Worm (Caenorhabditis elegans) whole organism, L4 larva: ENCODE data around the gene rbm-7.

Experiments used
- D1046.2 ChIP-seq: fragments of 200-800 bp; sonication (Bioruptor generic); IDR thresholded peaks from 2 replicates; pipeline ENCODE4 v1.3.6; 2022; ENCODE audit warnings: missing genetic modification characterization, missing compliant biosample characterization
- F49E8.2 ChIP-seq: sonication (generic microtip); optimal IDR thresholded peaks from 2 replicates; lab custom pipeline; 2016; ENCODE audit warnings: missing compliant biosample characterization, mild to moderate bottlenecking, missing genetic modification characterization, borderline replicate concordance
- T26A8.4 ChIP-seq: fragments of 200-800 bp; sonication (Bioruptor generic); IDR thresholded peaks from 2 replicates; pipeline ENCODE4 v1.3.6; 2022; ENCODE audit warnings: missing genetic modification characterization, missing compliant biosample characterization
- Y105C5A.15 ChIP-seq: fragments of 200-800 bp; sonication (Bioruptor generic); IDR thresholded peaks from 2 replicates; pipeline ENCODE4 v1.3.6; 2022; ENCODE audit warnings: missing genetic modification characterization, missing compliant biosample characterization
- Y48G9A.11 ChIP-seq: fragments of 200-800 bp; sonication (Bioruptor generic); IDR thresholded peaks from 2 replicates; pipeline ENCODE4 v1.3.6; 2022; ENCODE audit warnings: missing genetic modification reagents, missing genetic modification characterization, missing compliant biosample characterization
- ZK546.5 ChIP-seq, 2 experiments: sonication (generic microtip); optimal IDR thresholded peaks; 2 replicates each; lab custom pipeline; 2017; ENCODE audit warnings: missing biosample characterization in 2 of 2, missing genetic modification characterization in 2 of 2
- aha-1 ChIP-seq: fragments of 150-350 bp; peaks from one replicate; lab custom pipeline; 2014; ENCODE audit warnings: missing biosample characterization, missing genetic modification characterization
- aly-2 ChIP-seq: sonication (generic microtip); optimal IDR thresholded peaks from 2 replicates; lab custom pipeline; 2018; ENCODE audit warnings: missing biosample characterization, missing genetic modification characterization
- ama-1 ChIP-seq: fragments of 150-350 bp; optimal IDR thresholded peaks from 2 replicates; lab custom pipeline; 2014; ENCODE audit warnings: inconsistent platforms, mixed read lengths
- ceh-44 ChIP-seq: fragments of 200-800 bp; sonication (Bioruptor generic); IDR thresholded peaks from 2 replicates; pipeline ENCODE4 v1.3.6; 2022; ENCODE audit warnings: missing genetic modification reagents, missing genetic modification characterization, missing compliant biosample characterization
- ceh-82 ChIP-seq: sonication (generic microtip); optimal IDR thresholded peaks from 2 replicates; lab custom pipeline; 2017; ENCODE audit warnings: missing biosample characterization, missing genetic modification characterization
- ces-1 ChIP-seq: fragments of 150-350 bp; sonication (generic microtip); optimal IDR thresholded peaks from 4 replicates; lab custom pipeline; 2014; ENCODE audit warnings: missing biosample characterization, missing genetic modification reagents, missing genetic modification characterization
- daf-12 ChIP-seq: fragments of 150-350 bp; optimal IDR thresholded peaks from 2 replicates; lab custom pipeline; 2014; ENCODE audit warnings: missing biosample characterization, missing genetic modification reagents, missing genetic modification characterization
- daf-19 ChIP-seq: fragments of 200-800 bp; sonication (Bioruptor generic); conservative IDR thresholded peaks from 2 replicates; pipeline ENCODE4 v1.3.6; 2022; ENCODE audit warnings: missing genetic modification characterization, missing compliant biosample characterization
- dmd-9 ChIP-seq: fragments of 200-800 bp; sonication (Bioruptor generic); IDR thresholded peaks from 2 replicates; pipeline ENCODE4 v1.3.6; 2022; ENCODE audit warnings: missing genetic modification reagents, missing genetic modification characterization, missing compliant biosample characterization
- dve-1 ChIP-seq: sonication (generic microtip); optimal IDR thresholded peaks from 2 replicates; lab custom pipeline; 2017; ENCODE audit warnings: antibody characterized with exemption, mild to moderate bottlenecking, missing genetic modification characterization, missing compliant biosample characterization; ENCODE audit not compliant: insufficient read depth
- fos-1 ChIP-seq: fragments of 150-350 bp; optimal IDR thresholded peaks from 2 replicates; lab custom pipeline; 2014; ENCODE audit warnings: missing biosample characterization, missing genetic modification characterization
- lin-15B ChIP-seq: fragments of 150-350 bp; sonication (generic microtip); optimal IDR thresholded peaks from 3 replicates; lab custom pipeline; 2014; ENCODE audit warnings: missing biosample characterization, missing genetic modification characterization
- lin-38 ChIP-seq: fragments of 200-800 bp; sonication (Bioruptor generic); IDR thresholded peaks from 2 replicates; pipeline ENCODE4 v1.3.6; 2022; ENCODE audit warnings: missing genetic modification reagents, missing genetic modification characterization, missing compliant biosample characterization
- lir-3 ChIP-seq: sonication (generic microtip); optimal IDR thresholded peaks from 2 replicates; lab custom pipeline; 2016; ENCODE audit warnings: mild to moderate bottlenecking, missing genetic modification characterization, missing compliant biosample characterization
- lsy-2 ChIP-seq, 2 experiments: fragments of 150-350 bp in 1 of 2; sonication (generic microtip) in 1 of 2; optimal IDR thresholded peaks; 2 replicates each; lab custom pipeline; 2014 to 2017; ENCODE audit warnings: missing biosample characterization in 2 of 2, missing genetic modification characterization in 2 of 2
- madf-9 ChIP-seq: fragments of 200-800 bp; sonication (Bioruptor generic); conservative IDR thresholded peaks from 2 replicates; pipeline ENCODE4 v1.3.6; 2022; ENCODE audit warnings: missing genetic modification reagents, missing genetic modification characterization, missing compliant biosample characterization
- mdl-1 ChIP-seq, 2 experiments: fragments of 150-350 bp in 1 of 2; sonication (generic microtip) in 1 of 2; optimal IDR thresholded peaks; 2 replicates each; lab custom pipeline; 2014 to 2017; ENCODE audit warnings: missing biosample characterization in 2 of 2, missing genetic modification characterization in 2 of 2
- mdt-29 ChIP-seq: fragments of 200-800 bp; sonication (Bioruptor generic); IDR thresholded peaks from 2 replicates; pipeline ENCODE4 v1.3.6; 2022; ENCODE audit warnings: missing genetic modification reagents, missing genetic modification characterization, missing compliant biosample characterization
- mep-1 ChIP-seq: fragments of 150-350 bp; sonication (generic microtip); optimal IDR thresholded peaks from 3 replicates; lab custom pipeline; 2014; ENCODE audit warnings: missing biosample characterization, missing genetic modification characterization
- nhr-10 ChIP-seq: fragments of 150-350 bp; optimal IDR thresholded peaks from 2 replicates; lab custom pipeline; 2014; ENCODE audit warnings: missing biosample characterization, missing genetic modification characterization
- nhr-41 ChIP-seq: fragments of 200-800 bp; sonication (Bioruptor generic); IDR thresholded peaks from 2 replicates; pipeline ENCODE4 v1.3.6; 2022; ENCODE audit warnings: missing genetic modification reagents, missing genetic modification characterization, missing compliant biosample characterization
- pha-4 ChIP-seq, 2 experiments: fragments of 150-350 bp in 1 of 2; fragments of 200-800 bp in 1 of 2; sonication (Bioruptor generic) in 1 of 2; IDR thresholded peaks in 1 of 2; optimal IDR thresholded peaks in 1 of 2; 2 replicates each; pipeline versions ENCODE4 v1.3.6 to Lab custom; 2014 to 2022; ENCODE audit warnings: missing genetic modification characterization in 2 of 2, missing genetic modification reagents in 2 of 2, missing biosample characterization in 1 of 2, missing compliant biosample characterization in 1 of 2
- pqm-1 ChIP-seq: sonication (generic microtip); optimal IDR thresholded peaks from 2 replicates; lab custom pipeline; 2017; ENCODE audit warnings: missing biosample characterization, missing genetic modification characterization
- rbr-2 ChIP-seq: sonication (generic microtip); optimal IDR thresholded peaks from 2 replicates; lab custom pipeline; 2016; ENCODE audit warnings: missing genotype, missing genetic modification characterization, missing compliant biosample characterization
- sdz-12 ChIP-seq: fragments of 200-800 bp; sonication (Bioruptor generic); optimal IDR thresholded peaks from 2 replicates; lab custom pipeline; 2018; ENCODE audit warnings: mild to moderate bottlenecking, missing genetic modification characterization, missing compliant biosample characterization
- skn-1 ChIP-seq: fragments of 150-350 bp; optimal IDR thresholded peaks from 2 replicates; lab custom pipeline; 2014; ENCODE audit warnings: missing biosample characterization, missing genetic modification characterization
- spr-1 ChIP-seq: sonication (generic microtip); optimal IDR thresholded peaks from 2 replicates; lab custom pipeline; 2016; ENCODE audit warnings: mild to moderate bottlenecking, missing genetic modification characterization, missing compliant biosample characterization
- unc-62 ChIP-seq, 3 experiments: fragments of 150-350 bp in 1 of 3; sonication (generic microtip); optimal IDR thresholded peaks in 2 of 3; peaks in 1 of 3; 1 replicate in 1 of 3; 2 replicates in 2 of 3; lab custom pipeline; 2014 to 2017; ENCODE audit warnings: missing biosample characterization in 3 of 3, missing genetic modification characterization in 3 of 3, missing genetic modification reagents in 3 of 3, missing genotype in 1 of 3
- zfp-2 ChIP-seq: sonication (generic microtip); optimal IDR thresholded peaks from 2 replicates; lab custom pipeline; 2016; ENCODE audit warnings: mild to moderate bottlenecking, missing genetic modification characterization, missing compliant biosample characterization
- ztf-11 ChIP-seq: fragments of 150-350 bp; optimal IDR thresholded peaks from 2 replicates; lab custom pipeline; 2014; ENCODE audit warnings: missing biosample characterization, missing genetic modification characterization
- ztf-7 ChIP-seq: fragments of 150-350 bp; optimal IDR thresholded peaks from 2 replicates; lab custom pipeline; 2014; ENCODE audit warnings: missing biosample characterization, missing genetic modification characterization

The rbm-7 gene

DNA sequence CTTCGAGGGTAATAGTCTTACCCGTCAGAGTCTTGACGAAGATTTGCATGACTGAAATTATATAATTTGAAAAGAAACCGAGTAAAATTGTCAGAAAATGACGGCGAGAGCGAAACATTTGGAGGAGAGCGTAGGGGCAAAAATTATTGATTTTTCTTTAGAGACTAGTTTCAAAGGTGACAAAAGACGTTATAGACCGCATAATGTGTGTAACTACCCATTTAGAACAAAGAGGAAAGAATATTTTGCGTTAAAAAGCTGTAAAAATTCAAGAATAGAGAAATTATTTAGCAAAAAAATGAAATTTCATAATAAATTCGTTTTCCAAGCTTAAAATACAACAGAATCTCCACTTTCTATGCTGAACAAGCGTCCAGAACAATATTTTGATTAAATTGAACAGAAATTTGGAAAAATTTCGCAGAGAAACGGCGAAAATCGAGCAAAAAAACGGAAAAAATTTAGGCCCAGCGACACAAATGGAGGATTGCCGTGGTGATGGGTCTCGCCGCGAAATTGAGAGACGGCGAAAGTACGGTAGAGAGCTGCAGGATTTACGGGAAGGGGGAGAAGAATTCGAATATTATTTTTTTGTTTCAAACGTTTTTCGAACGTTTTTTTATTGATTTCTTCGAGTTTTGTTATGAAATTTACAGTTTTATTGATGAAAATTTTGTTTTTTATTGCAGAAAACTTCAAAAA is 47.0 kb upstream of the rbm-7 start, which contains the start of the genes ubq-2 and frg-1 (continued):
- TF ChIP-seq ceh-44 (GFP tag; lab: Robert Waterston, UW) (0 out of 2 replicates have a peak, but pooled peaks have one; percentile 37), ces-1 (GFP tag; lab: Kevin White, UChicago) (no peak), nhr-10 (tag; lab: Kevin White, UChicago) (no peak), mep-1 (tag; lab: Kevin White, UChicago) (peak; percentile 96), ama-1 (peak; percentile 57), lin-15B (tag; lab: Kevin White, UChicago) (no peak), ztf-11 (tag; lab: Kevin White, UChicago) (no peak), fos-1 (tag; lab: Kevin White, UChicago) (no peak), dve-1 (peak; percentile 91), aha-1 (peak; percentile 54), ceh-82 (tag; lab: Kevin White, UChicago) (no peak), lir-3 (no peak), T26A8.4 (GFP tag; lab: Robert Waterston, UW) (peak; percentile 77), nhr-41 (GFP tag; lab: Robert Waterston, UW) (no peak), dmd-9 (GFP tag; lab: Robert Waterston, UW) (no peak), rbr-2 (tag; lab: Kevin White, UChicago) (peak; percentile 79), mdl-1 (tag; optimal IDR thresholded peaks at IDR 0.05; lab: Kevin White, UChicago) (peak in 1 of 2 experiments; percentile 32), daf-12 (no peak)

DNA sequence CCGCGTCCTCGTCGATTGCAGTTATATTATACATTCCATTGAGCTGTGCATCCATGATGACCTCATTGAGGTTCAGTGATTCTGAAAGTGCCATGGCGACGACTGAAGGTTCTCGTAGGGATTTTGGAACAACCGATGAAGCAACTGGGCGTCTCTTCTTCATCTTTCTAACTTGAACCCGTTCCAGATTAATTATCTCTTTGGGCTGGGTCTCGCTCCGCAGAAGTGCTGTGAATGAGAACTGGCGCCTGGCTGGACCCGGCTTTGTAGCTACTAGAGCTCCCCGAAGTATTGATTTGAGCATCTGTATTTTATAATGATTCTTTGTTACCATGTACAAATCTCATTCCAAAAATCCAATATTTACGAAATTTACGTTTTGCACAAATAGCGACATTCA is 45.9 kb upstream of the rbm-7 start, which contains the start of gene ZK1010.2:
TSS of gene ZK1010.2 (minus strand) at position 304 of the 400 bp plus-strand sequence.
- TF ChIP-seq ztf-7 (tag; lab: Kevin White, UChicago), result no peak
- TF ChIP-seq lsy-2 (tag; optimal IDR thresholded peaks at IDR 0.05; lab: Kevin White, UChicago), result peak in 1 of 2 experiments; percentile 20
- TF ChIP-seq zfp-2, result no peak
- no peak for TF ChIP-seq unc-62 (GFP tag; optimal IDR thresholded peaks at IDR 0.05 in 1 of 2; lab: Kevin White, UChicago)
- no peak for TF ChIP-seq unc-62 (tag; optimal IDR thresholded peaks at IDR 0.05; lab: Kevin White, UChicago)
- 0 out of 2 replicates have a peak, but pooled peaks have one; percentile 57 for TF ChIP-seq D1046.2 (GFP tag; lab: Robert Waterston, UW)
- no peak for TF ChIP-seq pqm-1 (tag; lab: Kevin White, UChicago)
- TF ChIP-seq aly-2 (tag; lab: Kevin White, UChicago), result no peak
- peak; percentile 25 for TF ChIP-seq spr-1 (tag; lab: Kevin White, UChicago)
- TF ChIP-seq ZK546.5 (tag; optimal IDR thresholded peaks at IDR 0.05; lab: Kevin White, UChicago), result no peak
- TF ChIP-seq madf-9 (GFP tag; lab: Robert Waterston, UW), result 0 out of 2 replicates have a peak, but pooled peaks have one; percentile 24
- TF ChIP-seq daf-19, result no peak
- TF ChIP-seq mdt-29 (GFP tag; lab: Robert Waterston, UW), result 0 out of 2 replicates have a peak, but pooled peaks have one; percentile 20
- TF ChIP-seq Y105C5A.15 (GFP tag; lab: Robert Waterston, UW), result 0 out of 2 replicates have a peak, but pooled peaks have one; percentile 43
- TF ChIP-seq lin-38 (GFP tag; lab: Robert Waterston, UW), result peak; percentile 70
- peak; percentile 66 for TF ChIP-seq Y48G9A.11
- peak; percentile 63 for TF ChIP-seq F49E8.2
- no peak for TF ChIP-seq skn-1
- TF ChIP-seq T26A8.4 (GFP tag; lab: Robert Waterston, UW), result 0 out of 2 replicates have a peak, but pooled peaks have one; percentile 40
- peak; percentile 64; the same call in 1 of the 2 replicates for TF ChIP-seq pha-4 (GFP tag; IDR thresholded peaks at IDR 0.05; lab: Robert Waterston, UW)
- TF ChIP-seq pha-4 (tag; optimal IDR thresholded peaks at IDR 0.05; lab: Kevin White, UChicago), result no peak

DNA sequence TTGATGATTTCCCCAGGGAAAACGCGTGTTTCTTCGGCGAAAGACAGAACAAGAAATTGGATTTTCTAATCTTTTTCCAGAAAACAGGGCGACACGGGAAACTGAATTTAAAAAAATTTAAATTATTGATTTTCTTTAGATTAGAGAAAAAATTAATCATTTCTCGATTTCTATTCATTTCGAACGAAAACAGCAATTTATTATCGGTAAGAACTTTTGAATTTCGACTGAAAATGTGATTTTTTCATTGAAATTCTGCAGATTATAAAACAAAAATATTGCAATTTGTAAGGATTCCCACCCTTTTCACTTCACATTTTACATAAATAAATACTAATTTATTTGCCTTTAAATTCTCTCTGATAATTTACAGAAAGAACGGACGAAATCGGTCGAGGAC is 40.7 kb upstream of the rbm-7 start, which contains the start of gene bckd-1A:
TSS of gene bckd-1A (minus strand) at position 101 of the 400 bp plus-strand sequence.
- TF ChIP-seq sdz-12 (GFP tag; lab: Kevin White, UChicago), result no peak
- TF ChIP-seq, all 104 proteins: peak for 0
